Fruit fly (Drosophila melanogaster) whole organism, embryonic: Measurements from ENCODE around the gene CG15011.

ENCODE experiments used
- Adf1 ChIP-seq: fragments of 200-800 bp; sonication (Bioruptor generic); IDR thresholded peaks from 2 replicates; pipeline ENCODE4 v1.3.6; 2022; ENCODE audit warnings: missing biosample characterization, missing genetic modification characterization
- Asciz ChIP-seq: fragments of 200-800 bp; sonication (Bioruptor generic); optimal IDR thresholded peaks from 2 replicates; lab custom pipeline; 2017; ENCODE audit warnings: missing biosample characterization, mild to moderate bottlenecking, missing genetic modification characterization, missing genetic modification reagents
- CG10321 ChIP-seq: fragments of 200-800 bp; sonication (Bioruptor generic); IDR thresholded peaks from 2 replicates; pipeline ENCODE4 v1.3.6; 2022; ENCODE audit warnings: missing biosample characterization, missing genetic modification characterization
- CG10543 ChIP-seq: fragments of 200-800 bp; sonication (Bioruptor generic); optimal IDR thresholded peaks from 3 replicates; lab custom pipeline; 2017; ENCODE audit warnings: missing biosample characterization, mild to moderate bottlenecking, missing genetic modification characterization, moderate library complexity
- CG10565 ChIP-seq: fragments of 200-800 bp; sonication (Bioruptor generic); optimal IDR thresholded peaks from 3 replicates; lab custom pipeline; 2016; ENCODE audit warnings: missing biosample characterization, mild to moderate bottlenecking, missing genetic modification characterization
- CG11696 ChIP-seq: fragments of 200-800 bp; sonication (Bioruptor generic); IDR thresholded peaks from 2 replicates; pipeline ENCODE4 v1.3.6; 2022; ENCODE audit warnings: missing biosample characterization, missing genetic modification characterization
- CG13123 ChIP-seq: fragments of 200-800 bp; sonication (Bioruptor generic); optimal IDR thresholded peaks from 2 replicates; lab custom pipeline; 2016; ENCODE audit warnings: missing biosample characterization, missing genetic modification characterization
- CG15269 ChIP-seq: fragments of 200-800 bp; sonication (Bioruptor generic); optimal IDR thresholded peaks from 2 replicates; lab custom pipeline; 2018; ENCODE audit warnings: missing biosample characterization, mild to moderate bottlenecking, missing genetic modification characterization, moderate library complexity
- CG17328 ChIP-seq: fragments of 200-800 bp; sonication (Bioruptor generic); IDR thresholded peaks from 2 replicates; pipeline ENCODE4 v1.3.6; 2022; ENCODE audit warnings: missing biosample characterization, missing genetic modification characterization
- CG17802 ChIP-seq: fragments of 200-800 bp; sonication (Bioruptor generic); optimal IDR thresholded peaks from 2 replicates; lab custom pipeline; 2018; ENCODE audit warnings: missing biosample characterization, mild to moderate bottlenecking, missing genetic modification characterization, moderate library complexity
- CG2678 ChIP-seq: fragments of 200-800 bp; sonication (Bioruptor generic); optimal IDR thresholded peaks from 3 replicates; lab custom pipeline; 2019; ENCODE audit warnings: missing biosample characterization, mild to moderate bottlenecking, missing genetic modification characterization, moderate library complexity
- CG4360 ChIP-seq: fragments of 200-800 bp; sonication (Bioruptor generic); IDR thresholded peaks from 2 replicates; pipeline ENCODE4 v1.3.6; 2022; ENCODE audit warnings: missing biosample characterization, missing genetic modification characterization
- CG4730 ChIP-seq: fragments of 200-800 bp; sonication (Bioruptor generic); IDR thresholded peaks from 2 replicates; pipeline ENCODE4 v1.3.6; 2022; ENCODE audit warnings: missing biosample characterization, missing genetic modification characterization
- CG5953 ChIP-seq: fragments of 200-800 bp; sonication (Bioruptor generic); IDR thresholded peaks from 2 replicates; pipeline ENCODE4 v1.3.6; 2022; ENCODE audit warnings: missing biosample characterization, missing genetic modification characterization
- CG6683 ChIP-seq: fragments of 200-800 bp; sonication (Bioruptor generic); optimal IDR thresholded peaks from 2 replicates; lab custom pipeline; 2017; ENCODE audit warnings: missing biosample characterization, mild to moderate bottlenecking, missing genetic modification characterization, missing genetic modification reagents
- CG6791 ChIP-seq: fragments of 200-800 bp; sonication (Bioruptor generic); IDR thresholded peaks from 3 replicates; pipeline ENCODE4 v1.3.6; 2022; ENCODE audit warnings: missing biosample characterization, missing genetic modification characterization; ENCODE audit not compliant: partially characterized antibody
- CG8290 ChIP-seq, 3 experiments: fragments of 200-800 bp; sonication (Bioruptor generic); optimal IDR thresholded peaks; 2 replicates each; lab custom pipeline; 2016 to 2019; ENCODE audit warnings: missing biosample characterization in 3 of 3, missing genetic modification characterization in 3 of 3, mild to moderate bottlenecking in 2 of 3, moderate library complexity in 1 of 3
- CkIIα-i1 ChIP-seq: fragments of 200-800 bp; sonication (Bioruptor generic); IDR thresholded peaks from 2 replicates; pipeline ENCODE4 v1.3.6; 2022; ENCODE audit warnings: missing biosample characterization, missing genetic modification characterization
- D19B ChIP-seq: fragments of 200-800 bp; sonication (Bioruptor generic); optimal IDR thresholded peaks from 2 replicates; lab custom pipeline; 2017; ENCODE audit warnings: missing biosample characterization, mild to moderate bottlenecking, missing genetic modification characterization
- Fer3 ChIP-seq: fragments of 200-800 bp; sonication (Bioruptor generic); optimal IDR thresholded peaks from 2 replicates; lab custom pipeline; 2018; ENCODE audit warnings: missing biosample characterization, mild to moderate bottlenecking, missing genetic modification characterization, moderate library complexity
- HLHmδ ChIP-seq: fragments of 200-800 bp; sonication (Bioruptor generic); optimal IDR thresholded peaks from 2 replicates; lab custom pipeline; 2018; ENCODE audit warnings: missing biosample characterization, mild to moderate bottlenecking, missing genetic modification characterization, moderate library complexity
- Lim3 ChIP-seq: fragments of 200-800 bp; sonication (Bioruptor generic); IDR thresholded peaks from 2 replicates; pipeline ENCODE4 v1.3.6; 2022; ENCODE audit warnings: missing biosample characterization, missing genetic modification characterization
- MBD-R2 ChIP-seq: fragments of 200-800 bp; sonication (Bioruptor generic); IDR thresholded peaks from 2 replicates; pipeline ENCODE4 v1.3.6; 2022; ENCODE audit warnings: missing biosample characterization, missing genetic modification characterization
- Myb ChIP-seq: fragments of 200-800 bp; sonication (Bioruptor generic); optimal IDR thresholded peaks from 2 replicates; lab custom pipeline; 2016; ENCODE audit warnings: missing biosample characterization, missing genetic modification characterization
- NC2α ChIP-seq: fragments of 200-800 bp; sonication (Bioruptor generic); optimal IDR thresholded peaks from 2 replicates; lab custom pipeline; 2016; ENCODE audit warnings: missing biosample characterization, missing genetic modification characterization
- Oaz ChIP-seq: fragments of 200-800 bp; sonication (Bioruptor generic); IDR thresholded peaks from 2 replicates; pipeline ENCODE4 v1.3.6; 2022; ENCODE audit warnings: missing biosample characterization, missing genetic modification characterization
- ap ChIP-seq: fragments of 200-800 bp; sonication (Bioruptor generic); IDR thresholded peaks from 2 replicates; pipeline ENCODE4 v1.3.6; 2022; ENCODE audit warnings: missing biosample characterization, missing genetic modification characterization
- corto ChIP-seq: fragments of 200-800 bp; sonication (Bioruptor generic); optimal IDR thresholded peaks from 2 replicates; lab custom pipeline; 2016; ENCODE audit warnings: missing biosample characterization, mild to moderate bottlenecking, missing genetic modification characterization, moderate library complexity
- crp ChIP-seq, 2 experiments: fragments of 200-800 bp; sonication (Bioruptor generic); optimal IDR thresholded peaks; 2 replicates in 1 of 2; 3 replicates in 1 of 2; lab custom pipeline; 2017; ENCODE audit warnings: missing biosample characterization in 2 of 2, missing genetic modification characterization in 2 of 2, mild to moderate bottlenecking in 1 of 2, moderate library complexity in 1 of 2
- dpn ChIP-seq, 2 experiments: fragments of 200-800 bp; sonication (Bioruptor generic); optimal IDR thresholded peaks; 3 replicates each; lab custom pipeline; 2016; ENCODE audit warnings: missing biosample characterization in 2 of 2, missing genetic modification characterization in 2 of 2
- exex ChIP-seq: fragments of 200-800 bp; sonication (Bioruptor generic); optimal IDR thresholded peaks from 4 replicates; lab custom pipeline; 2018; ENCODE audit warnings: missing biosample characterization, mild to moderate bottlenecking, missing genetic modification characterization, moderate library complexity
- fd96Cb ChIP-seq: fragments of 200-800 bp; sonication (Bioruptor generic); optimal IDR thresholded peaks from 2 replicates; lab custom pipeline; 2018; ENCODE audit warnings: missing biosample characterization, mild to moderate bottlenecking, missing genetic modification characterization, moderate library complexity
- gt ChIP-seq: fragments of 200-800 bp; sonication (Bioruptor generic); IDR thresholded peaks from 2 replicates; pipeline ENCODE4 v1.3.6; 2022; ENCODE audit warnings: missing biosample characterization, missing genetic modification characterization
- h ChIP-seq: fragments of >200 bp; optimal IDR thresholded peaks from 2 replicates; lab custom pipeline; 2017
- hb ChIP-seq: fragments of 200-800 bp; sonication (Bioruptor generic); IDR thresholded peaks from 3 replicates; pipeline ENCODE4 v1.3.6; 2022; ENCODE audit warnings: missing biosample characterization, missing genetic modification characterization; ENCODE audit not compliant: partially characterized antibody
- insv ChIP-seq, 2 experiments: fragments of 200-800 bp; sonication (Bioruptor generic); optimal IDR thresholded peaks; 3 replicates each; lab custom pipeline; 2016 to 2018; ENCODE audit warnings: missing biosample characterization in 2 of 2, missing genetic modification characterization in 2 of 2
- knrl ChIP-seq: fragments of 200-800 bp; sonication (Bioruptor generic); IDR thresholded peaks from 3 replicates; pipeline ENCODE4 v1.3.6; 2022; ENCODE audit warnings: missing biosample characterization, missing genetic modification characterization; ENCODE audit not compliant: partially characterized antibody
- lmd ChIP-seq: fragments of 200-800 bp; sonication (Bioruptor generic); IDR thresholded peaks from 2 replicates; pipeline ENCODE4 v1.3.6; 2022; ENCODE audit warnings: missing biosample characterization, missing genetic modification characterization
- maf-S ChIP-seq: fragments of 200-800 bp; sonication (Bioruptor generic); optimal IDR thresholded peaks from 2 replicates; lab custom pipeline; 2016; ENCODE audit warnings: missing biosample characterization, missing genetic modification characterization
- nau ChIP-seq: fragments of 200-800 bp; sonication (Bioruptor generic); optimal IDR thresholded peaks from 3 replicates; lab custom pipeline; 2017; ENCODE audit warnings: missing biosample characterization, mild to moderate bottlenecking, missing genetic modification characterization, missing genetic modification reagents
- nom ChIP-seq: fragments of 200-800 bp; sonication (Bioruptor generic); optimal IDR thresholded peaks from 2 replicates; lab custom pipeline; 2017; ENCODE audit warnings: missing biosample characterization, missing genetic modification characterization, mild to moderate bottlenecking, moderate library complexity, missing genetic modification reagents
- oc ChIP-seq: fragments of 200-800 bp; sonication (Bioruptor generic); optimal IDR thresholded peaks from 2 replicates; lab custom pipeline; 2018; ENCODE audit warnings: missing biosample characterization, mild to moderate bottlenecking, missing genetic modification characterization, moderate library complexity
- pan ChIP-seq, 4 experiments: fragments of >200 bp in 3 of 4; fragments of 200-800 bp in 1 of 4; sonication (Bioruptor generic) in 1 of 4; optimal IDR thresholded peaks in 3 of 4; IDR thresholded peaks in 1 of 4; 2 replicates each; pipeline versions ENCODE4 v1.3.6 to Lab custom; 2017 to 2022; ENCODE audit warnings: missing biosample characterization in 2 of 4, missing genetic modification characterization in 2 of 4, mixed read lengths in 1 of 4
- run ChIP-seq: fragments of 200-800 bp; sonication (Bioruptor generic); optimal IDR thresholded peaks from 3 replicates; lab custom pipeline; 2018; ENCODE audit warnings: missing biosample characterization, mild to moderate bottlenecking, missing genetic modification characterization
- sd ChIP-seq: fragments of 200-800 bp; sonication (Bioruptor generic); optimal IDR thresholded peaks from 3 replicates; lab custom pipeline; 2018; ENCODE audit warnings: missing biosample characterization, mild to moderate bottlenecking, missing genetic modification characterization, moderate library complexity
- sna ChIP-seq: fragments of 200-800 bp; sonication (Bioruptor generic); IDR thresholded peaks from 2 replicates; pipeline ENCODE4 v1.3.6; 2022; ENCODE audit warnings: missing biosample characterization, missing genetic modification characterization; ENCODE audit not compliant: partially characterized antibody
- sob ChIP-seq: fragments of 200-800 bp; sonication (Bioruptor generic); IDR thresholded peaks from 2 replicates; pipeline ENCODE4 v1.3.6; 2022; ENCODE audit warnings: missing biosample characterization, missing genetic modification characterization
- stc ChIP-seq: fragments of 200-800 bp; sonication (Bioruptor generic); IDR thresholded peaks from 2 replicates; pipeline ENCODE4 v1.3.6; 2022; ENCODE audit warnings: missing biosample characterization, missing genetic modification characterization

CG15011 gene

dm6 chr3L:4228187-4228836 is 30.6 kb downstream of the CG15011 start (continued):
- peak; percentile 94 for TF ChIP-seq CG8290 (GFP tag; optimal IDR thresholded peaks at IDR 0.05; lab: Kevin White, UChicago)
- TF ChIP-seq CG8290 (tag; optimal IDR thresholded peaks at IDR 0.05; lab: Kevin White, UChicago) = peak; percentile 83 to 97
- peak; percentile 97 for TF ChIP-seq CG2678
- peak; percentile 52 for TF ChIP-seq Adf1 (GFP tag; lab: Robert Waterston, UW)
- peak; percentile 80; the same call in 1 of the 2 replicates for TF ChIP-seq CkIIα-i1 (GFP tag; lab: Robert Waterston, UW)
- peak; percentile 91 for TF ChIP-seq maf-S (GFP tag; lab: Kevin White, UChicago)
- TF ChIP-seq pan (optimal IDR thresholded peaks at IDR 0.05; lab: Kevin White, UChicago) = no peak
- peak in 1 of 2 experiments; percentile 97 for TF ChIP-seq pan (GFP tag; optimal IDR thresholded peaks at IDR 0.05 in 1 of 2, IDR thresholded peaks at IDR 0.05 in 1 of 2)
- peak; percentile 83 for TF ChIP-seq corto (GFP tag; lab: Kevin White, UChicago)
- TF ChIP-seq CG6683 = peak; percentile 85
- TF ChIP-seq run (tag; lab: Kevin White, UChicago) = peak; percentile 92
- TF ChIP-seq CG4360 = peak; percentile 86
- TF ChIP-seq Myb = peak; percentile 80
- peak; percentile 94 for TF ChIP-seq NC2α
- TF ChIP-seq ap (GFP tag; lab: Robert Waterston, UW) = peak; percentile 97
- TF ChIP-seq nom = peak; percentile 98
- peak; percentile 97 for TF ChIP-seq stc (GFP tag; lab: Robert Waterston, UW)
- TF ChIP-seq nau (GFP tag; lab: Kevin White, UChicago) = peak; percentile 94
- peak; percentile 88 for TF ChIP-seq CG11696
- TF ChIP-seq hb = no peak
- TF ChIP-seq Oaz = peak; percentile 91
- peak; percentile 97 for TF ChIP-seq lmd (GFP tag; lab: Robert Waterston, UW)
- no peak for TF ChIP-seq HLHmδ (GFP tag; lab: Kevin White, UChicago)
- TF ChIP-seq Asciz (GFP tag; lab: Kevin White, UChicago) = peak; percentile 95
- TF ChIP-seq h (lab: Kevin White, UChicago) = no peak
- no peak for TF ChIP-seq knrl (GFP tag; lab: Robert Waterston, UW)
- TF ChIP-seq sob = peak; percentile 96
- TF ChIP-seq gt (GFP tag; lab: Robert Waterston, UW) = peak; percentile 94
- TF ChIP-seq CG10321 (GFP tag; lab: Robert Waterston, UW) = peak; percentile 78
- peak; percentile 99 for TF ChIP-seq CG17328 (GFP tag; lab: Robert Waterston, UW)
- TF ChIP-seq CG4730 (GFP tag; lab: Robert Waterston, UW) = peak; percentile 93
- TF ChIP-seq oc (tag; lab: Kevin White, UChicago) = peak; percentile 97
- peak; percentile 51 for TF ChIP-seq exex (tag; lab: Kevin White, UChicago)
- TF ChIP-seq sna (GFP tag; lab: Robert Waterston, UW) = no peak
- peak; percentile 78 for TF ChIP-seq sd (tag; lab: Kevin White, UChicago)
- peak; percentile 96 for TF ChIP-seq Lim3 (GFP tag; lab: Robert Waterston, UW)
- TF ChIP-seq CG5953 (GFP tag; lab: Robert Waterston, UW) = peak; percentile 96
- TF ChIP-seq CG15269 (tag; lab: Kevin White, UChicago) = peak; percentile 96
- peak; percentile 91 for TF ChIP-seq Fer3
- peak; percentile 94 to 96 for TF ChIP-seq dpn (GFP tag; optimal IDR thresholded peaks at IDR 0.05; lab: Kevin White, UChicago)
- peak; percentile 94 for TF ChIP-seq CG10543 (GFP tag; lab: Kevin White, UChicago)
- TF ChIP-seq CG13123 (GFP tag; lab: Kevin White, UChicago) = peak; percentile 91
- TF ChIP-seq D19B (GFP tag; lab: Kevin White, UChicago) = peak; percentile 43
- TF ChIP-seq MBD-R2 = peak; percentile 84
- no peak for TF ChIP-seq CG6791 (GFP tag; lab: Robert Waterston, UW)
- TF ChIP-seq fd96Cb (tag; lab: Kevin White, UChicago) = peak; percentile 96
- peak; percentile 78 for TF ChIP-seq CG17802 (tag; lab: Kevin White, UChicago)
- TF ChIP-seq CG10565 (GFP tag; lab: Kevin White, UChicago) = peak; percentile 77
- peak; percentile 32 to 62 for TF ChIP-seq insv (GFP tag; optimal IDR thresholded peaks at IDR 0.05; lab: Kevin White, UChicago)
- TF ChIP-seq crp (GFP tag; optimal IDR thresholded peaks at IDR 0.05; lab: Kevin White, UChicago) = peak in 1 of 2 experiments; percentile 68
